Fruit fly (Drosophila melanogaster) whole organism, embryonic: ENCODE measurements around the gene kek4.

Experiments used
- CG32767 ChIP-seq: fragments of 200-800 bp; sonication (Bioruptor generic); IDR thresholded peaks from 2 replicates; pipeline ENCODE4 v1.3.6; 2022; ENCODE audit warnings: missing biosample characterization, missing genetic modification characterization
- TFAM ChIP-seq: fragments of 200-800 bp; sonication (Bioruptor generic); optimal IDR thresholded peaks from 2 replicates; lab custom pipeline; 2017; ENCODE audit warnings: missing biosample characterization, missing genetic modification characterization, inconsistent platforms
- psq ChIP-seq: fragments of 200-800 bp; sonication (Bioruptor generic); optimal IDR thresholded peaks from 2 replicates; lab custom pipeline; 2017; ENCODE audit warnings: missing biosample characterization, missing genetic modification characterization

- TF ChIP-seq TFAM (GFP tag; lab: Kevin White, UChicago) = no peak
- TF ChIP-seq psq (GFP tag; lab: Kevin White, UChicago) = no peak
- TF ChIP-seq CG32767 = no peak
These were observed at the start of gene kek4 for dm6 chr2L:13215010-13215409.
